Fruit fly (Drosophila melanogaster) whole organism, embryonic: ENCODE measurements around the gene mus101.
A peak's percentile ranks its signal among the peaks of the same experiment; 100 is the strongest.

Experiments
- CG10267 ChIP-seq: fragments of 200-800 bp; sonication (Bioruptor generic); optimal IDR thresholded peaks from 2 replicates; lab custom pipeline; 2018; ENCODE audit warnings: missing biosample characterization, mild to moderate bottlenecking, missing genetic modification characterization, moderate library complexity
- CG10274 ChIP-seq: fragments of 200-800 bp; sonication (Bioruptor generic); optimal IDR thresholded peaks from 3 replicates; lab custom pipeline; 2017; ENCODE audit warnings: missing biosample characterization, mild to moderate bottlenecking, missing genetic modification characterization
- CG10462 ChIP-seq: fragments of 200-800 bp; sonication (Bioruptor generic); optimal IDR thresholded peaks from 2 replicates; lab custom pipeline; 2016; ENCODE audit warnings: missing biosample characterization, missing genetic modification characterization
- CG10543 ChIP-seq: fragments of 200-800 bp; sonication (Bioruptor generic); optimal IDR thresholded peaks from 3 replicates; lab custom pipeline; 2017; ENCODE audit warnings: missing biosample characterization, mild to moderate bottlenecking, missing genetic modification characterization, moderate library complexity
- CG11504 ChIP-seq: fragments of 200-800 bp; sonication (Bioruptor generic); optimal IDR thresholded peaks from 3 replicates; lab custom pipeline; 2019; ENCODE audit warnings: missing biosample characterization, mild to moderate bottlenecking, missing genetic modification characterization, moderate library complexity
- CG12104 ChIP-seq: fragments of 200-800 bp; sonication (Bioruptor generic); optimal IDR thresholded peaks from 3 replicates; lab custom pipeline; 2016; ENCODE audit warnings: missing biosample characterization, missing genetic modification characterization
- CG12744 ChIP-seq: fragments of 200-800 bp; sonication (Bioruptor generic); optimal IDR thresholded peaks from 2 replicates; lab custom pipeline; 2016; ENCODE audit warnings: missing biosample characterization, missing genetic modification characterization
- CG14050 ChIP-seq: fragments of 200-800 bp; sonication (Bioruptor generic); IDR thresholded peaks from 3 replicates; pipeline ENCODE4 v1.3.6; 2022; ENCODE audit warnings: missing biosample characterization, missing genetic modification characterization
- CG14441 ChIP-seq: fragments of 200-800 bp; sonication (Bioruptor generic); IDR thresholded peaks from 2 replicates; pipeline ENCODE4 v1.3.6; 2022; ENCODE audit warnings: missing biosample characterization, missing genetic modification characterization
- CG1603 ChIP-seq: fragments of 200-800 bp; sonication (Bioruptor generic); optimal IDR thresholded peaks from 2 replicates; lab custom pipeline; 2019; ENCODE audit warnings: missing biosample characterization, mild to moderate bottlenecking, missing genetic modification characterization, moderate library complexity
- CG16779 ChIP-seq: fragments of 200-800 bp; sonication (Bioruptor generic); IDR thresholded peaks from 2 replicates; pipeline ENCODE4 v1.3.6; 2022; ENCODE audit warnings: missing biosample characterization, missing genetic modification characterization
- CG16813 ChIP-seq: fragments of 200-800 bp; sonication (Bioruptor generic); IDR thresholded peaks from 3 replicates; pipeline ENCODE4 v1.3.6; 2022; ENCODE audit warnings: missing biosample characterization, missing genetic modification characterization; ENCODE audit not compliant: partially characterized antibody
- CG2199 ChIP-seq: fragments of 200-800 bp; sonication (Bioruptor generic); IDR thresholded peaks from 3 replicates; pipeline ENCODE4 v1.3.6; 2022; ENCODE audit warnings: missing biosample characterization, missing genetic modification characterization
- CG3847 ChIP-seq: fragments of 200-800 bp; sonication (Bioruptor generic); IDR thresholded peaks from 2 replicates; pipeline ENCODE4 v1.3.6; 2022; ENCODE audit warnings: missing biosample characterization, missing genetic modification characterization
- CG3995 ChIP-seq: fragments of 200-800 bp; sonication (Bioruptor generic); optimal IDR thresholded peaks from 3 replicates; lab custom pipeline; 2016; ENCODE audit warnings: missing biosample characterization, missing genetic modification characterization
- CG4730 ChIP-seq: fragments of 200-800 bp; sonication (Bioruptor generic); IDR thresholded peaks from 2 replicates; pipeline ENCODE4 v1.3.6; 2022; ENCODE audit warnings: missing biosample characterization, missing genetic modification characterization
- CG7786 ChIP-seq: fragments of 200-800 bp; sonication (Bioruptor generic); optimal IDR thresholded peaks from 2 replicates; lab custom pipeline; 2016; ENCODE audit warnings: missing biosample characterization, missing genetic modification characterization
- CG8924 ChIP-seq: fragments of 200-800 bp; optimal IDR thresholded peaks from 3 replicates; lab custom pipeline; 2019; ENCODE audit warnings: missing biosample characterization, mild to moderate bottlenecking, missing genetic modification characterization, moderate library complexity
- Dbx ChIP-seq: fragments of 200-800 bp; sonication (Bioruptor generic); IDR thresholded peaks from 3 replicates; pipeline ENCODE4 v1.3.6; 2022; ENCODE audit warnings: missing biosample characterization, missing genetic modification characterization
- H2.0 ChIP-seq: fragments of 200-800 bp; sonication (Bioruptor generic); IDR thresholded peaks from 2 replicates; pipeline ENCODE4 v1.3.6; 2022; ENCODE audit warnings: missing biosample characterization, missing genetic modification characterization
- HHEX ChIP-seq: fragments of 200-800 bp; sonication (Bioruptor generic); optimal IDR thresholded peaks from 3 replicates; lab custom pipeline; 2017; ENCODE audit warnings: missing biosample characterization, mild to moderate bottlenecking, missing genetic modification characterization, missing genetic modification reagents
- HmgZ ChIP-seq: fragments of 200-800 bp; sonication (Bioruptor generic); optimal IDR thresholded peaks from 2 replicates; lab custom pipeline; 2018; ENCODE audit warnings: missing biosample characterization, mild to moderate bottlenecking, missing genetic modification characterization
- Hr39 ChIP-seq: fragments of >200 bp; optimal IDR thresholded peaks from 2 replicates; lab custom pipeline; 2017
- Jarid2 ChIP-seq: fragments of 200-800 bp; sonication (Bioruptor generic); optimal IDR thresholded peaks from 3 replicates; lab custom pipeline; 2017; ENCODE audit warnings: mild to moderate bottlenecking, missing biosample characterization, missing genetic modification reagents, missing genetic modification characterization
- Myb ChIP-seq: fragments of 200-800 bp; sonication (Bioruptor generic); optimal IDR thresholded peaks from 2 replicates; lab custom pipeline; 2016; ENCODE audit warnings: missing biosample characterization, missing genetic modification characterization
- Sry-β ChIP-seq: fragments of 200-800 bp; sonication (Bioruptor generic); optimal IDR thresholded peaks from 2 replicates; lab custom pipeline; 2018; ENCODE audit warnings: missing biosample characterization, mild to moderate bottlenecking, missing genetic modification characterization, moderate library complexity
- Ssrp ChIP-seq: fragments of 200-800 bp; sonication (Bioruptor generic); optimal IDR thresholded peaks from 2 replicates; lab custom pipeline; 2018; ENCODE audit warnings: missing biosample characterization, mild to moderate bottlenecking, missing genetic modification characterization, moderate library complexity
- ara ChIP-seq: fragments of 200-800 bp; sonication (Bioruptor generic); IDR thresholded peaks from 2 replicates; pipeline ENCODE4 v1.3.6; 2022; ENCODE audit warnings: missing biosample characterization, missing genetic modification characterization
- az2 ChIP-seq: fragments of 200-800 bp; sonication (Bioruptor generic); optimal IDR thresholded peaks from 3 replicates; lab custom pipeline; 2016; ENCODE audit warnings: missing biosample characterization, missing genetic modification characterization
- cwo ChIP-seq: fragments of 200-800 bp; sonication (Bioruptor generic); optimal IDR thresholded peaks from 3 replicates; lab custom pipeline; 2017; ENCODE audit warnings: missing biosample characterization, missing genetic modification characterization, mild to moderate bottlenecking, moderate library complexity, missing genetic modification reagents
- ems ChIP-seq: fragments of 200-800 bp; sonication (Bioruptor generic); optimal IDR thresholded peaks from 3 replicates; lab custom pipeline; 2016; ENCODE audit warnings: missing biosample characterization, missing genetic modification characterization
- gcm2 ChIP-seq: fragments of 200-800 bp; sonication (Bioruptor generic); optimal IDR thresholded peaks from 2 replicates; lab custom pipeline; 2016; ENCODE audit warnings: missing biosample characterization, missing genetic modification characterization
- kah ChIP-seq: fragments of 200-800 bp; sonication (Bioruptor generic); optimal IDR thresholded peaks from 2 replicates; lab custom pipeline; 2018; ENCODE audit warnings: missing biosample characterization, mild to moderate bottlenecking, missing genetic modification characterization
- ken ChIP-seq: fragments of 200-800 bp; sonication (Bioruptor generic); IDR thresholded peaks from 3 replicates; pipeline ENCODE4 v1.3.6; 2022; ENCODE audit warnings: missing biosample characterization, missing genetic modification characterization
- kni ChIP-seq: fragments of 200-800 bp; sonication (Bioruptor generic); optimal IDR thresholded peaks from 3 replicates; lab custom pipeline; 2017; ENCODE audit warnings: mild to moderate bottlenecking, missing biosample characterization, missing genetic modification reagents, missing genetic modification characterization
- lola ChIP-seq, 3 experiments: fragments of >200 bp in 2 of 3; fragments of 200-800 bp in 1 of 3; sonication (Bioruptor generic) in 1 of 3; optimal IDR thresholded peaks; 2 replicates each; lab custom pipeline; 2017 to 2019; ENCODE audit warnings: missing biosample characterization in 3 of 3, missing genetic modification characterization in 3 of 3, mild to moderate bottlenecking in 1 of 3, moderate library complexity in 1 of 3
- mam ChIP-seq: fragments of 200-800 bp; sonication (Bioruptor generic); optimal IDR thresholded peaks from 3 replicates; lab custom pipeline; 2016; ENCODE audit warnings: missing biosample characterization, missing genetic modification characterization
- mirr ChIP-seq: fragments of 200-800 bp; sonication (Bioruptor generic); optimal IDR thresholded peaks from 3 replicates; lab custom pipeline; 2018; ENCODE audit warnings: missing biosample characterization, mild to moderate bottlenecking, missing genetic modification characterization
- org-1 ChIP-seq: fragments of 200-800 bp; sonication (Bioruptor generic); optimal IDR thresholded peaks from 2 replicates; lab custom pipeline; 2017; ENCODE audit warnings: missing biosample characterization, missing genetic modification characterization
- prd ChIP-seq, 3 experiments: fragments of >200 bp in 2 of 3; fragments of 200-800 bp in 1 of 3; sonication (Bioruptor generic) in 1 of 3; optimal IDR thresholded peaks in 2 of 3; IDR thresholded peaks in 1 of 3; 2 replicates in 2 of 3; 3 replicates in 1 of 3; pipeline versions ENCODE4 v1.3.6 to Lab custom; 2017 to 2022; ENCODE audit warnings: missing biosample characterization in 1 of 3, missing genetic modification characterization in 1 of 3
- pros ChIP-seq: fragments of 200-800 bp; sonication (Bioruptor generic); optimal IDR thresholded peaks from 3 replicates; lab custom pipeline; 2019; ENCODE audit warnings: missing biosample characterization, mild to moderate bottlenecking, missing genetic modification characterization, moderate library complexity
- sna ChIP-seq: fragments of 200-800 bp; sonication (Bioruptor generic); IDR thresholded peaks from 2 replicates; pipeline ENCODE4 v1.3.6; 2022; ENCODE audit warnings: missing biosample characterization, missing genetic modification characterization; ENCODE audit not compliant: partially characterized antibody
- sqz ChIP-seq: fragments of 200-800 bp; sonication (Bioruptor generic); optimal IDR thresholded peaks from 3 replicates; lab custom pipeline; 2018; ENCODE audit warnings: missing biosample characterization, mild to moderate bottlenecking, missing genetic modification characterization
- toy ChIP-seq: fragments of 200-800 bp; sonication (Bioruptor generic); IDR thresholded peaks from 2 replicates; pipeline ENCODE4 v1.3.6; 2022; ENCODE audit warnings: missing biosample characterization, missing genetic modification characterization
- trh ChIP-seq: fragments of 200-800 bp; sonication (Bioruptor generic); optimal IDR thresholded peaks from 2 replicates; lab custom pipeline; 2016; ENCODE audit warnings: missing biosample characterization, missing genetic modification characterization
- ttk ChIP-seq: fragments of 200-800 bp; sonication (Bioruptor generic); IDR thresholded peaks from 2 replicates; pipeline ENCODE4 v2.1.2; 2022; ENCODE audit warnings: missing biosample characterization, missing genetic modification characterization
- usp ChIP-seq: fragments of >200 bp; optimal IDR thresholded peaks from 2 replicates; lab custom pipeline; 2017; ENCODE audit warnings: missing biosample characterization, missing genetic modification characterization
- z ChIP-seq: fragments of 200-800 bp; sonication (Bioruptor generic); IDR thresholded peaks from 3 replicates; pipeline ENCODE4 v1.3.6; 2022; ENCODE audit warnings: missing biosample characterization, missing genetic modification characterization
- zf30C ChIP-seq: fragments of 200-800 bp; sonication (Bioruptor generic); optimal IDR thresholded peaks from 3 replicates; lab custom pipeline; 2018; ENCODE audit warnings: missing biosample characterization, mild to moderate bottlenecking, missing genetic modification characterization

Gene mus101

DNA sequence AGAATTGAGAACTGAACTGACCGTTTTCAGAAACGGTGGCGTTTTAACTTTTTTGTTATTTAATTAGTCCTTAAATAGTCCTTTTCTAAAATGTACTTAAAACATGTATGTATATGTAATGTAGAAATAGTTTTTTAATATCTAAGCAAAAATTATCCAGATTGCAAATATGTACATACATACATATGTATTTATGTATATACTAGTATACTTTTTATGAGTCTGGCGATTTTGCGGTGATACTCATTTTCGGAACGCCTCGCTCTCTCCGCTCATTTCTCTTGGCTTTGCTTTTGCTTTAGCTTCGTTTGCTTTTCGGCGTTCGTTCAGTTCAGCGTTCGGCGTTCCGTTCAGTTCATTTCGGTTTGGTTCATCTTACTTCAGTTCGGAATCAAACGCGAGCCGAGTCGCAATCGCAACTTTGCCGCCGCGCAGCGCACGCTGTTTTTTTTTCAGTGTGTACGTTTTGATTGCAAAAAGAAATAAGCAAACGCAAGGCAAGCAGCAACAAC, 40.4 kb downstream of the mus101 start, which contains the start of gene rdgB (continued):
- TF ChIP-seq CG3995 (GFP tag; lab: Kevin White, UChicago) (peak; percentile 30), cwo (GFP tag; lab: Kevin White, UChicago) (peak; percentile 64), ems (peak; percentile 21), HHEX (peak; percentile 82), CG11504 (tag; lab: Kevin White, UChicago) (peak; percentile 88), Dbx (GFP tag; lab: Robert Waterston, UW) (peak; percentile 76; the same call in 2 of the 3 replicates), az2 (GFP tag; lab: Kevin White, UChicago) (peak; percentile 73), Sry-β (GFP tag; lab: Kevin White, UChicago) (no peak), usp (GFP tag; lab: Kevin White, UChicago) (no peak), CG1603 (tag; lab: Kevin White, UChicago) (peak; percentile 31), CG8924 (tag; lab: Kevin White, UChicago) (peak; percentile 78), CG4730 (GFP tag; lab: Robert Waterston, UW) (0 out of 2 replicates have a peak, but pooled peaks have one; percentile 8), sqz (GFP tag; lab: Kevin White, UChicago) (peak; percentile 73), CG14441 (peak; percentile 62; the same call in 1 of the 2 replicates), Ssrp (tag; lab: Kevin White, UChicago) (peak; percentile 83), CG7786 (GFP tag; lab: Kevin White, UChicago) (no peak), kni (GFP tag; lab: Kevin White, UChicago) (peak; percentile 30), Jarid2 (GFP tag; lab: Kevin White, UChicago) (peak; percentile 89), org-1 (GFP tag; lab: Kevin White, UChicago) (peak; percentile 50), Hr39 (lab: Kevin White, UChicago) (no peak), CG16813 (GFP tag; lab: Robert Waterston, UW) (no peak), ttk (GFP tag; lab: Robert Waterston, UW) (peak; percentile 70), Myb (GFP tag; lab: Kevin White, UChicago) (no peak), CG10462 (peak; percentile 21), z (no peak), CG3847 (GFP tag; lab: Robert Waterston, UW) (peak; percentile 70), CG14050 (GFP tag; lab: Robert Waterston, UW) (0 out of 3 replicates have a peak, but pooled peaks have one; percentile 18), zf30C (GFP tag; lab: Kevin White, UChicago) (peak; percentile 83), gcm2 (GFP tag; lab: Kevin White, UChicago) (peak; percentile 41), pros (no peak), CG12744 (GFP tag; lab: Kevin White, UChicago) (peak; percentile 27), lola (GFP tag; optimal IDR thresholded peaks at IDR 0.05; lab: Kevin White, UChicago) (peak in 1 of 3 experiments; percentile 72), CG12104 (GFP tag; lab: Kevin White, UChicago) (peak; percentile 69), ken (GFP tag; lab: Robert Waterston, UW) (peak; percentile 64; the same call in 1 of the 3 replicates), mirr (GFP tag; lab: Kevin White, UChicago) (no peak), CG2199 (peak; percentile 67; the same call in 1 of the 3 replicates), trh (peak; percentile 39), prd (optimal IDR thresholded peaks at IDR 0.05; lab: Kevin White, UChicago) (no peak), prd (GFP tag; IDR thresholded peaks at IDR 0.05; lab: Robert Waterston, UW) (peak; percentile 72), CG16779 (GFP tag; lab: Robert Waterston, UW) (no peak), sna (GFP tag; lab: Robert Waterston, UW) (no peak), H2.0 (GFP tag; lab: Robert Waterston, UW) (peak; percentile 34; the same call in 1 of the 2 replicates), CG10543 (GFP tag; lab: Kevin White, UChicago) (peak; percentile 89), kah (GFP tag; lab: Kevin White, UChicago) (peak; percentile 6), CG10267 (tag; lab: Kevin White, UChicago) (peak; percentile 66), toy (0 out of 2 replicates have a peak, but pooled peaks have one; percentile 33), HmgZ (peak; percentile 65), CG10274 (GFP tag; lab: Kevin White, UChicago) (peak; percentile 60), ara (peak; percentile 41; the same call in 1 of the 2 replicates), mam (peak; percentile 40)
